Fruit fly (Drosophila melanogaster): ENCODE measurements around the gene CG17376.

DNA sequence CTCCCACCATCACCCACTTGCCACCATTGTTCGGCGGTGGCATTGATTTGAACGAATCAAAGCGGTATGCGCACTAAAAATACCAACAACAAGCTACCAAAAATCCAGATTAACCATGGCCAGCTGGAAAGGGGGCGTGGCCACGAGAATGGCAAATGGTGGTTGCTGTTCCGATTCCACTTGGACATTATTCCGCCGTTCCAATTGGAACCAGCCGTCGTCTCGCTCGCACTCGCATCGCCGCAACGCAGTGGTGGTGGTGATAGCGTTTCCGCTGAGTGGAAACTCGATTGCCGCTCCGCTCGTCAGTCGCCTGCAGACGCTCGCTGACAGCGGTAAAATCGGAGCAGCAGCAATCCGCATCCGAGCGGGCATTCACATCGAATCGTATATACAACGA is 20.9 kb upstream of the CG17376 start, which contains the start of gene sens-2:
- TF ChIP-seq Ets21C (GFP tag; optimal IDR thresholded peaks at IDR 0.05) (no peak), CG3919 (GFP tag; optimal IDR thresholded peaks at IDR 0.05) (no peak), CG8632 (GFP tag; optimal IDR thresholded peaks at IDR 0.05) (no peak), Hr39 (GFP tag; optimal IDR thresholded peaks at IDR 0.05) (no peak), Blimp-1 (GFP tag; optimal IDR thresholded peaks at IDR 0.05) (no peak)
